Worm (Caenorhabditis elegans) whole organism, L4 larva: ENCODE measurements around the gene Y53C12A.8.
A peak's percentile ranks its signal among the peaks of the same experiment; 100 is the strongest.

Experiments used
- T26A8.4 ChIP-seq: fragments of 200-800 bp; sonication (Bioruptor generic); IDR thresholded peaks from 2 replicates; pipeline ENCODE4 v1.3.6; 2022; ENCODE audit warnings: missing genetic modification characterization, missing compliant biosample characterization
- Y48G9A.11 ChIP-seq: fragments of 200-800 bp; sonication (Bioruptor generic); IDR thresholded peaks from 2 replicates; pipeline ENCODE4 v1.3.6; 2022; ENCODE audit warnings: missing genetic modification reagents, missing genetic modification characterization, missing compliant biosample characterization
- ZK337.2 ChIP-seq: fragments of 200-800 bp; sonication (Bioruptor generic); IDR thresholded peaks from 2 replicates; pipeline ENCODE4 v1.3.6; 2022; ENCODE audit warnings: missing genetic modification reagents, missing genetic modification characterization, missing compliant biosample characterization
- ZK546.5 ChIP-seq, 2 experiments: sonication (generic microtip); optimal IDR thresholded peaks; 2 replicates each; lab custom pipeline; 2017; ENCODE audit warnings: missing biosample characterization in 2 of 2, missing genetic modification characterization in 2 of 2
- aha-1 ChIP-seq: fragments of 150-350 bp; peaks from one replicate; lab custom pipeline; 2014; ENCODE audit warnings: missing biosample characterization, missing genetic modification characterization
- aly-2 ChIP-seq: sonication (generic microtip); optimal IDR thresholded peaks from 2 replicates; lab custom pipeline; 2018; ENCODE audit warnings: missing biosample characterization, missing genetic modification characterization
- ama-1 ChIP-seq: fragments of 150-350 bp; optimal IDR thresholded peaks from 2 replicates; lab custom pipeline; 2014; ENCODE audit warnings: inconsistent platforms, mixed read lengths
- ceh-44 ChIP-seq: fragments of 200-800 bp; sonication (Bioruptor generic); IDR thresholded peaks from 2 replicates; pipeline ENCODE4 v1.3.6; 2022; ENCODE audit warnings: missing genetic modification reagents, missing genetic modification characterization, missing compliant biosample characterization
- ces-1 ChIP-seq: fragments of 150-350 bp; sonication (generic microtip); optimal IDR thresholded peaks from 4 replicates; lab custom pipeline; 2014; ENCODE audit warnings: missing biosample characterization, missing genetic modification reagents, missing genetic modification characterization
- daf-16 ChIP-seq, 3 experiments: sonication (generic microtip); optimal IDR thresholded peaks; 2 replicates each; lab custom pipeline; 2016 to 2017; ENCODE audit warnings: missing genetic modification characterization in 3 of 3, missing genetic modification reagents in 3 of 3, mild to moderate bottlenecking in 2 of 3, missing compliant biosample characterization in 2 of 3, missing biosample characterization in 1 of 3, moderate library complexity in 1 of 3
- daf-19 ChIP-seq: fragments of 200-800 bp; sonication (Bioruptor generic); conservative IDR thresholded peaks from 2 replicates; pipeline ENCODE4 v1.3.6; 2022; ENCODE audit warnings: missing genetic modification characterization, missing compliant biosample characterization
- dpl-1 ChIP-seq: fragments of 150-350 bp; optimal IDR thresholded peaks from 2 replicates; lab custom pipeline; 2014; ENCODE audit warnings: missing biosample characterization, missing genetic modification reagents, missing genetic modification characterization
- duxl-1 ChIP-seq: sonication (generic microtip); optimal IDR thresholded peaks from 2 replicates; lab custom pipeline; 2016; ENCODE audit warnings: mild to moderate bottlenecking, missing genetic modification characterization, moderate library complexity, missing compliant biosample characterization; ENCODE audit not compliant: poor library complexity
- egl-27 ChIP-seq: sonication (generic microtip); optimal IDR thresholded peaks from 3 replicates; lab custom pipeline; 2017; ENCODE audit warnings: missing biosample characterization, missing genetic modification reagents, missing genetic modification characterization
- gei-8 ChIP-seq: fragments of 200-800 bp; sonication (Bioruptor generic); optimal IDR thresholded peaks from 2 replicates; lab custom pipeline; 2018; ENCODE audit warnings: mild to moderate bottlenecking, missing genetic modification characterization, missing compliant biosample characterization
- hif-1 ChIP-seq, 2 experiments: sonication (generic microtip); optimal IDR thresholded peaks; 2 replicates each; lab custom pipeline; 2016 to 2017; ENCODE audit warnings: missing compliant biosample characterization in 2 of 2, missing genetic modification characterization in 2 of 2, missing genetic modification reagents in 2 of 2, missing genotype in 2 of 2, mild to moderate bottlenecking in 1 of 2
- hlh-11 ChIP-seq: fragments of 200-800 bp; sonication (Bioruptor generic); optimal IDR thresholded peaks from 2 replicates; lab custom pipeline; 2018; ENCODE audit warnings: mild to moderate bottlenecking, missing genetic modification characterization, missing compliant biosample characterization
- lin-13 ChIP-seq: fragments of 150-350 bp; optimal IDR thresholded peaks from 2 replicates; lab custom pipeline; 2014; ENCODE audit warnings: missing biosample characterization, missing genetic modification reagents, missing genetic modification characterization
- lin-38 ChIP-seq: fragments of 200-800 bp; sonication (Bioruptor generic); IDR thresholded peaks from 2 replicates; pipeline ENCODE4 v1.3.6; 2022; ENCODE audit warnings: missing genetic modification reagents, missing genetic modification characterization, missing compliant biosample characterization
- lsy-2 ChIP-seq, 2 experiments: fragments of 150-350 bp in 1 of 2; sonication (generic microtip) in 1 of 2; optimal IDR thresholded peaks; 2 replicates each; lab custom pipeline; 2014 to 2017; ENCODE audit warnings: missing biosample characterization in 2 of 2, missing genetic modification characterization in 2 of 2
- madf-5 ChIP-seq, 2 experiments: fragments of 200-800 bp; sonication (Bioruptor generic); IDR thresholded peaks; 2 replicates each; pipeline ENCODE4 v1.3.6; 2022; ENCODE audit warnings: missing compliant biosample characterization in 2 of 2, missing genetic modification characterization in 2 of 2
- mdt-29 ChIP-seq: fragments of 200-800 bp; sonication (Bioruptor generic); IDR thresholded peaks from 2 replicates; pipeline ENCODE4 v1.3.6; 2022; ENCODE audit warnings: missing genetic modification reagents, missing genetic modification characterization, missing compliant biosample characterization
- mxl-3 ChIP-seq: fragments of 200-800 bp; sonication (Bioruptor generic); optimal IDR thresholded peaks from 2 replicates; lab custom pipeline; 2018; ENCODE audit warnings: mild to moderate bottlenecking, missing genetic modification characterization, missing compliant biosample characterization
- nhr-10 ChIP-seq: fragments of 150-350 bp; optimal IDR thresholded peaks from 2 replicates; lab custom pipeline; 2014; ENCODE audit warnings: missing biosample characterization, missing genetic modification characterization
- nhr-102 ChIP-seq: sonication (generic microtip); optimal IDR thresholded peaks from 2 replicates; lab custom pipeline; 2016; ENCODE audit warnings: mild to moderate bottlenecking, missing genetic modification characterization, moderate library complexity, missing compliant biosample characterization
- nhr-111 ChIP-seq: fragments of 200-800 bp; sonication (Bioruptor generic); optimal IDR thresholded peaks from 2 replicates; lab custom pipeline; 2018; ENCODE audit warnings: mild to moderate bottlenecking, missing genetic modification characterization, missing compliant biosample characterization
- nhr-48 ChIP-seq: sonication (generic microtip); optimal IDR thresholded peaks from 2 replicates; lab custom pipeline; 2016; ENCODE audit warnings: mild to moderate bottlenecking, missing genetic modification characterization, missing compliant biosample characterization
- nhr-6 ChIP-seq: fragments of 150-350 bp; optimal IDR thresholded peaks from 2 replicates; lab custom pipeline; 2014; ENCODE audit warnings: missing biosample characterization, missing genetic modification characterization
- nhr-76 ChIP-seq: fragments of 150-350 bp; optimal IDR thresholded peaks from 2 replicates; lab custom pipeline; 2014; ENCODE audit warnings: missing biosample characterization, missing genetic modification characterization
- pha-4 ChIP-seq, 2 experiments: fragments of 150-350 bp in 1 of 2; fragments of 200-800 bp in 1 of 2; sonication (Bioruptor generic) in 1 of 2; IDR thresholded peaks in 1 of 2; optimal IDR thresholded peaks in 1 of 2; 2 replicates each; pipeline versions ENCODE4 v1.3.6 to Lab custom; 2014 to 2022; ENCODE audit warnings: missing genetic modification characterization in 2 of 2, missing genetic modification reagents in 2 of 2, missing biosample characterization in 1 of 2, missing compliant biosample characterization in 1 of 2
- php-3 ChIP-seq: fragments of 200-800 bp; sonication (Bioruptor generic); IDR thresholded peaks from 2 replicates; pipeline ENCODE4 v1.3.6; 2022; ENCODE audit warnings: missing genetic modification reagents, missing genetic modification characterization, missing compliant biosample characterization
- rbr-2 ChIP-seq: sonication (generic microtip); optimal IDR thresholded peaks from 2 replicates; lab custom pipeline; 2016; ENCODE audit warnings: missing genotype, missing genetic modification characterization, missing compliant biosample characterization
- saeg-2 ChIP-seq: fragments of 200-800 bp; sonication (Bioruptor generic); IDR thresholded peaks from 2 replicates; pipeline ENCODE4 v1.3.6; 2022; ENCODE audit warnings: missing genetic modification reagents, missing genetic modification characterization, missing compliant biosample characterization
- snpc-1.2 ChIP-seq: fragments of 200-800 bp; sonication (Bioruptor generic); IDR thresholded peaks from 2 replicates; pipeline ENCODE4 v1.3.6; 2022; ENCODE audit warnings: missing genetic modification reagents, missing genetic modification characterization, missing compliant biosample characterization
- tag-97 ChIP-seq: fragments of 200-800 bp; sonication (Bioruptor generic); IDR thresholded peaks from 2 replicates; pipeline ENCODE4 v1.3.6; 2022; ENCODE audit warnings: missing genetic modification characterization, missing compliant biosample characterization
- tra-1 ChIP-seq: fragments of 200-800 bp; sonication (Bioruptor generic); IDR thresholded peaks from 2 replicates; pipeline ENCODE4 v1.3.6; 2022; ENCODE audit warnings: missing genetic modification reagents, missing genetic modification characterization, missing compliant biosample characterization
- unc-39 ChIP-seq: sonication (generic microtip); optimal IDR thresholded peaks from 2 replicates; lab custom pipeline; 2017; ENCODE audit warnings: missing biosample characterization, missing genetic modification characterization
- unc-62 ChIP-seq, 3 experiments: fragments of 150-350 bp in 1 of 3; sonication (generic microtip); optimal IDR thresholded peaks in 2 of 3; peaks in 1 of 3; 1 replicate in 1 of 3; 2 replicates in 2 of 3; lab custom pipeline; 2014 to 2017; ENCODE audit warnings: missing biosample characterization in 3 of 3, missing genetic modification characterization in 3 of 3, missing genetic modification reagents in 3 of 3, missing genotype in 1 of 3
- vab-7 ChIP-seq: fragments of 200-800 bp; sonication (Bioruptor generic); IDR thresholded peaks from 2 replicates; pipeline ENCODE4 v1.3.6; 2022; ENCODE audit warnings: missing genetic modification reagents, missing genetic modification characterization, missing compliant biosample characterization
- zfp-2 ChIP-seq: sonication (generic microtip); optimal IDR thresholded peaks from 2 replicates; lab custom pipeline; 2016; ENCODE audit warnings: mild to moderate bottlenecking, missing genetic modification characterization, missing compliant biosample characterization
- ztf-11 ChIP-seq: fragments of 150-350 bp; optimal IDR thresholded peaks from 2 replicates; lab custom pipeline; 2014; ENCODE audit warnings: missing biosample characterization, missing genetic modification characterization

The Y53C12A.8 gene

DNA sequence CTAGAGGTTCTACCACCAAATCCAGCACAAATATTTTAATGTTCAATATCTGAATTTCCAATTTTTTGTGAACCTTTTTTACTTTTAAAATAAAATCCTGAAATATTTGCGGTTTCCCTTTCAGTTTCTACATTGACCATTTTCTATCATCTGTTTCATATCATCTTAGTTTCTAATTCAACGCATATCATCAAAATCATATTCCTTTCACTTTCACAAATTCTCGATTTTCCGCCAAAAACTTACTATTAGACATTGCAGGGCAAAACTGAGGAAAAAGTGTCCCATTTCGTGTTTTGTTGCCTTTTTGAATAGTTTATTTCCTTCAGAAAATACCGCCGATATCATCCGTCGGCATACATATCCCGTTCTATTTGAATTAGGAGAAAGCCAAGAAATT lies 24.8 kb upstream of the Y53C12A.8 start:
- no peak for TF ChIP-seq nhr-102 (tag; lab: Kevin White, UChicago)
- peak; percentile 16 for TF ChIP-seq aha-1 (tag; lab: Kevin White, UChicago)

DNA sequence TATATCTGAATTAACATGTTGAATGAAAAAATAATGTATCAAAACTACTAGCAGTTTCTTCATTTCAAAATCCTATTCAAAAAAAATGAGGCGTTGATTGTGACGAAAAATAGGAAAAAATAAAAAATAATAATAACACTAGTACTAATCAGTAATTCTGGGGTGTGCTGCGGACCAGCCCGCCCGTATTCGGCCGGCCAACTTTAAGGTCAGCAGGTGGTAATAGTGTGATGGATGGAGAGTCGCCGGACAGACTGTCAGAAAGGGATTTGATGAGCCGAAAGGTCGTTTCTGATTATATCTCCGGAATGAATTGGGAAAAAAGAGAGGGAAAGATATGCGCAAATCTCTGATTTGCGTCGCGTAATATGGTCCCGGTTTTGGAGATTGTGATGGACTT lies 24.2 kb upstream of the Y53C12A.8 start, which contains the start of gene cutl-2:
Gene cutl-2 (minus strand): TSS at position 210 of the 400 bp plus-strand sequence.
- TF ChIP-seq unc-62 (GFP tag; optimal IDR thresholded peaks at IDR 0.05 in 1 of 2; lab: Kevin White, UChicago) (peak in 1 of 2 experiments; percentile 36), unc-62 (tag; optimal IDR thresholded peaks at IDR 0.05; lab: Kevin White, UChicago) (no peak), lin-38 (GFP tag; lab: Robert Waterston, UW) (no peak), ama-1 (lab: Kevin White, UChicago) (no peak)

DNA sequence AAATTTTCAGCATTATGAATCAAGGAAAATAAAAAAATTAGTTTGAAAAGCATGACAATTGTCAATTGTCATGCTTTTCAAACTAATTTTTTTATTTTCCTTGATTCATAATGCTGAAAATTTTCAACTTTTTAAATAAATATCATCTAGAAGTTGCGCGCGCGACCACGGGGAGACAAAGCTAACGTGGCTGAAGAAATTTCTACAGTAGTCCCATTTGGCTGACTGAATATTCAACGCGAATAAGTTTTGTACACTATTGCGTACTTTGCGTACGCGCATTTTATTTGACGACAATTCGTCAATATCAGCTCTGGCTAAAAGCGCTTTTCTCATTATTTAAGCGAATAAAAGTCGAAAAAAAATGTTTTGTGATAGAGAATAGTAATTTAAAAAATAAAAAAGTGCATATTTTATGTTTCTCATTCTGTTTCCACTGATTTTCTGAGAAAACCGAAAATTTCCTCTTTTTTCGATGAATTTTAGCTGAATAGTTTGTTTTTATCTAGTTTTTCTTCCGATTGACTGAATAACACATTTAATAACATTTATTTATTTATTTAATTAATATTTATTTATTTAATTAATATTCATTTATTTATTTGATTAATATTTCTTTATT lies 18.5 kb upstream of the Y53C12A.8 start, which contains the start of gene Y53C12A.11:
Gene Y53C12A.11 (minus strand): TSS at position 68 of the 622 bp plus-strand sequence.
- TF ChIP-seq lsy-2 (tag; optimal IDR thresholded peaks at IDR 0.05; lab: Kevin White, UChicago), result peak in 1 of 2 experiments; percentile 36
- peak; percentile 77 for TF ChIP-seq lin-38 (GFP tag; lab: Robert Waterston, UW)
- TF ChIP-seq snpc-1.2 (GFP tag; lab: Robert Waterston, UW), result 0 out of 2 replicates have a peak, but pooled peaks have one; percentile 24
- peak; percentile 86 for TF ChIP-seq Y48G9A.11 (GFP tag; lab: Robert Waterston, UW)

DNA sequence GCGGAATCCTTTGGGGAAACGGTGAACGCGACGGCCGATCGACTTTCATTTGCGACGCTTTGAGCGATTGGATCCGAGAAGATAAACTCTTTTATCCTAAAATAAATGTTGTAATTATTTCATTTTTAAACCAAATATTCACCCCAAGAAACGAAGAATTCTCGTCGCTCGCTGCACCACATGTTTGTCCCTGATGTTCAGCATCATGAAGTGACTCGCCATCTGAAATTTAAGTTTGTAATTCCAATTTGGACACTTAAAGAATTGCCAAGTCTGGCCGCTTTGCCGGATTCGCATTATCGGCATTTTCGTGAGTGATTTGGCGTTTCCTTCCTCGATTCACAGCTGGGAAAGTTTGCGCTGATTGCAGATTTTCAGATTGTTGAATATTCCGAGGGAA lies 17.6 kb upstream of the Y53C12A.8 start, which contains the start of gene Y53C12A.6:
Gene Y53C12A.6 (minus strand): TSS at position 101 of the 400 bp plus-strand sequence.
- TF ChIP-seq pha-4 (GFP tag; IDR thresholded peaks at IDR 0.05; lab: Robert Waterston, UW), result no peak
- no peak for TF ChIP-seq pha-4 (tag; optimal IDR thresholded peaks at IDR 0.05; lab: Kevin White, UChicago)
- TF ChIP-seq daf-16 (GFP tag; optimal IDR thresholded peaks at IDR 0.05; lab: Kevin White, UChicago), result no peak
- TF ChIP-seq daf-16 (tag; optimal IDR thresholded peaks at IDR 0.05; lab: Kevin White, UChicago), result no peak
- no peak for TF ChIP-seq unc-39 (tag; lab: Kevin White, UChicago)
- TF ChIP-seq tra-1 (GFP tag; lab: Robert Waterston, UW), result no peak
- no peak for TF ChIP-seq zfp-2 (tag; lab: Kevin White, UChicago)
- no peak for TF ChIP-seq hif-1 (tag; optimal IDR thresholded peaks at IDR 0.05; lab: Kevin White, UChicago)
- TF ChIP-seq ZK337.2 (GFP tag; lab: Robert Waterston, UW), result no peak
- TF ChIP-seq php-3, result no peak
- no peak for TF ChIP-seq ama-1 (lab: Kevin White, UChicago)
- no peak for TF ChIP-seq hlh-11
- TF ChIP-seq nhr-76, result no peak
- no peak for TF ChIP-seq mdt-29 (GFP tag; lab: Robert Waterston, UW)
- TF ChIP-seq madf-5 (GFP tag; IDR thresholded peaks at IDR 0.05; lab: Robert Waterston, UW), result no peak
- no peak for TF ChIP-seq duxl-1 (tag; lab: Kevin White, UChicago)
- TF ChIP-seq dpl-1 (GFP tag; lab: Kevin White, UChicago), result no peak
- TF ChIP-seq ces-1 (GFP tag; lab: Kevin White, UChicago), result no peak
- TF ChIP-seq, all 104 proteins: peak for 0

DNA sequence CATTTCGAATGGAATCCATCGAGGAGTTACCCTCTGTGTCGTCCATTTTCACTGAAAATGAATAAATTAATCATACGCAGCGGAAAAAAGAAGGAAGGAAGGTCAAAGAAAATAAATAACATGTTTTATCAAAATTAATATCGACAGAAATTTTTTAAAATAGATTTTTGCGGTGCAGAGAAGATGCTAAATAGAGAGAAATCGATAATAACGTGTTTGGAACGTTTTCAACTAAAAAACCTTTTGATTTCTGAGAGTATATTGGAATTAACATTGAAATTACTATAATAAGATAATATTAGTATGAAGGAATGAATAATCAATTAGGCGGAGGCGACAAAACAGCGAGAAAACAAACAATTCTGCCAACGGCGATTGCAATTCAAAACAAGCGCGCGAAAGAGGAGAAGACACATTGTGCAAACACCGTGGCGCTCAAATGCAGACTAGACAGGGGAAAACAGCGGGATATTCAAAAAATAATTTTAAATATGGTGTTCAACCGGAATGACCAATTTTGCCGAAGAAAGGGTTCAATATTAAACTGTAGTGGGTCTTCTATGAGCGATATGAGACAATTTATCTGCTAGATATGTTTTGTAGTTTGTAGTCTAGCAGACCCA lies 16.3 kb upstream of the Y53C12A.8 start, which contains the start of gene wee-1.3:
Gene wee-1.3 (minus strand): TSS at position 51 of the 623 bp plus-strand sequence.
- TF ChIP-seq ceh-44 (GFP tag; lab: Robert Waterston, UW), result no peak
- TF ChIP-seq nhr-48, result peak; percentile 10
- no peak for TF ChIP-seq egl-27
- TF ChIP-seq gei-8 (GFP tag; lab: Kevin White, UChicago), result no peak
- peak; percentile 73 for TF ChIP-seq nhr-6 (tag; lab: Kevin White, UChicago)
- TF ChIP-seq aly-2, result no peak
- peak; percentile 74 for TF ChIP-seq rbr-2
- peak; percentile 80 for TF ChIP-seq lin-38 (GFP tag; lab: Robert Waterston, UW)
- no peak for TF ChIP-seq daf-19
- no peak for TF ChIP-seq ztf-11 (tag; lab: Kevin White, UChicago)
- no peak for TF ChIP-seq tag-97
- no peak for TF ChIP-seq nhr-111 (GFP tag; lab: Kevin White, UChicago)
- no peak for TF ChIP-seq nhr-10 (tag; lab: Kevin White, UChicago)
- TF ChIP-seq lin-13, result no peak
- TF ChIP-seq saeg-2, result no peak
- TF ChIP-seq T26A8.4 (GFP tag; lab: Robert Waterston, UW), result no peak
- no peak for TF ChIP-seq ZK546.5 (tag; optimal IDR thresholded peaks at IDR 0.05; lab: Kevin White, UChicago)
- no peak for TF ChIP-seq mxl-3 (GFP tag; lab: Kevin White, UChicago)
- no peak for TF ChIP-seq vab-7 (GFP tag; lab: Robert Waterston, UW)
